Fruit fly (Drosophila melanogaster) whole organism, pupa: Measurements from ENCODE around the gene CG4789.
A peak's percentile ranks its signal among the peaks of the same experiment; 100 is the strongest.

Experiments used
- CG10348 ChIP-seq: fragments of 200-800 bp; sonication (Bioruptor generic); IDR thresholded peaks from 2 replicates; pipeline ENCODE4 v1.3.6; 2022; ENCODE audit warnings: missing biosample characterization, missing genetic modification characterization
- CG12605 ChIP-seq: fragments of 200-800 bp; sonication (Bioruptor generic); IDR thresholded peaks from 2 replicates; pipeline ENCODE4 v1.3.6; 2022; ENCODE audit warnings: missing biosample characterization, missing genetic modification characterization
- CG13204 ChIP-seq: fragments of 200-800 bp; sonication (Bioruptor generic); optimal IDR thresholded peaks from 2 replicates; lab custom pipeline; 2018; ENCODE audit warnings: missing biosample characterization, mild to moderate bottlenecking, missing genetic modification characterization, moderate library complexity
- CG14655 ChIP-seq: fragments of 200-800 bp; sonication (Bioruptor generic); optimal IDR thresholded peaks from 3 replicates; lab custom pipeline; 2017; ENCODE audit warnings: mild to moderate bottlenecking, missing biosample characterization, missing genetic modification reagents, missing genetic modification characterization
- CG15710 ChIP-seq: fragments of 200-800 bp; sonication (Bioruptor generic); optimal IDR thresholded peaks from 2 replicates; lab custom pipeline; 2018; ENCODE audit warnings: missing biosample characterization, mild to moderate bottlenecking, missing genetic modification characterization, moderate library complexity
- CG17806 ChIP-seq: fragments of 200-800 bp; sonication (Bioruptor generic); optimal IDR thresholded peaks from 2 replicates; lab custom pipeline; 2018; ENCODE audit warnings: missing biosample characterization, mild to moderate bottlenecking, missing genetic modification characterization, moderate library complexity
- CG32121 ChIP-seq: fragments of 200-800 bp; sonication (Bioruptor generic); IDR thresholded peaks from 2 replicates; pipeline ENCODE4 v1.3.6; 2022; ENCODE audit warnings: missing biosample characterization, missing genetic modification characterization
- CG34367 ChIP-seq: fragments of 200-800 bp; sonication (Bioruptor generic); optimal IDR thresholded peaks from 2 replicates; lab custom pipeline; 2018; ENCODE audit warnings: missing biosample characterization, mild to moderate bottlenecking, missing genetic modification characterization
- CG4496 ChIP-seq: fragments of 200-800 bp; sonication (Bioruptor generic); IDR thresholded peaks from 3 replicates; pipeline ENCODE4 v1.3.6; 2022; ENCODE audit warnings: missing biosample characterization, missing genetic modification characterization
- CG8159 ChIP-seq: fragments of 200-800 bp; sonication (Bioruptor generic); optimal IDR thresholded peaks from 3 replicates; lab custom pipeline; 2018; ENCODE audit warnings: missing biosample characterization, mild to moderate bottlenecking, missing genetic modification characterization, moderate library complexity
- CG8301 ChIP-seq: fragments of 200-800 bp; sonication (Bioruptor generic); optimal IDR thresholded peaks from 2 replicates; lab custom pipeline; 2018; ENCODE audit warnings: missing biosample characterization, mild to moderate bottlenecking, missing genetic modification characterization
- CG9948 ChIP-seq: fragments of 200-800 bp; sonication (Bioruptor generic); optimal IDR thresholded peaks from 2 replicates; lab custom pipeline; 2018; ENCODE audit warnings: missing biosample characterization, mild to moderate bottlenecking, missing genetic modification characterization, moderate library complexity
- D1 ChIP-seq: fragments of 200-800 bp; sonication (Bioruptor generic); optimal IDR thresholded peaks from 2 replicates; lab custom pipeline; 2018; ENCODE audit warnings: missing biosample characterization, mild to moderate bottlenecking, missing genetic modification characterization, moderate library complexity
- EcR ChIP-seq: fragments of 200-800 bp; sonication (Bioruptor generic); optimal IDR thresholded peaks from 3 replicates; lab custom pipeline; 2019; ENCODE audit warnings: missing biosample characterization, missing genetic modification characterization, mild to moderate bottlenecking, moderate library complexity, missing genetic modification reagents
- Ets98B ChIP-seq: fragments of 200-800 bp; sonication (Bioruptor generic); IDR thresholded peaks from 2 replicates; pipeline ENCODE4 v1.3.6; 2022; ENCODE audit warnings: missing biosample characterization, missing genetic modification characterization
- Pif1A ChIP-seq: fragments of 200-800 bp; sonication (Bioruptor generic); optimal IDR thresholded peaks from 3 replicates; lab custom pipeline; 2016; ENCODE audit warnings: missing biosample characterization, missing genetic modification characterization
- Pif1B ChIP-seq: fragments of 200-800 bp; sonication (Bioruptor generic); optimal IDR thresholded peaks from 3 replicates; lab custom pipeline; 2016; ENCODE audit warnings: missing biosample characterization, missing genetic modification characterization
- Snoo ChIP-seq: fragments of 200-800 bp; sonication (Bioruptor generic); optimal IDR thresholded peaks from 3 replicates; lab custom pipeline; 2017; ENCODE audit warnings: missing biosample characterization, mild to moderate bottlenecking, missing genetic modification characterization, inconsistent platforms
- fd96Ca ChIP-seq: fragments of 200-800 bp; sonication (Bioruptor generic); IDR thresholded peaks from 3 replicates; pipeline ENCODE4 v1.3.6; 2022; ENCODE audit warnings: missing biosample characterization, missing genetic modification characterization
- gl ChIP-seq: fragments of 200-800 bp; sonication (Bioruptor generic); optimal IDR thresholded peaks from 2 replicates; lab custom pipeline; 2018; ENCODE audit warnings: missing biosample characterization, mild to moderate bottlenecking, missing genetic modification characterization
- rn ChIP-seq: fragments of 200-800 bp; sonication (Bioruptor generic); IDR thresholded peaks from 2 replicates; pipeline ENCODE4 v1.3.6; 2022; ENCODE audit warnings: missing biosample characterization, missing genetic modification characterization

CG4789 gene

DNA sequence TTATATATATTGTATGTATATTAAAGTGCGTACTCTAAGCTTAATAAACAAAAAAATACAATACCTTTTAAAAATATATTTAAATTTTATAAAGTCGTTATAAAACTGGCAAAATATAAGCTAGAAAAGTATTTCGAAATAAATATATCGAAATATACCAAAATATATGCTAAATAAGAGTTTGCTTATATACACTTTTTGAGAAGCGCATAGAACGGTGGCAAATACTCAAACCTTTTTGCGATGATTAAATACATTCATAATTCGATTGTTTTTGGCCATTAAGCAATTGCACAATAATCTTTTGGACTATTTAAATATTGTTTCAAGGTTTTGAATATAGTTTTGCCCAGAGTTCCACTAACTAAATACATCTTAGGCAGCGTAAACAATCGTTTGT is 8.4 kb downstream of the CG4789 start:
- no peak for TF ChIP-seq gl (tag; lab: Kevin White, UChicago)
- TF ChIP-seq CG8159 (tag; lab: Kevin White, UChicago) = no peak
- TF ChIP-seq CG34367 (tag; lab: Kevin White, UChicago) = no peak
- no peak for TF ChIP-seq CG10348 (GFP tag; lab: Robert Waterston, UW)
- TF ChIP-seq CG32121 (GFP tag; lab: Robert Waterston, UW) = no peak
- TF ChIP-seq Pif1B (GFP tag; lab: Kevin White, UChicago) = no peak
- TF ChIP-seq CG17806 (tag; lab: Kevin White, UChicago) = no peak
- TF ChIP-seq CG8301 = no peak
- no peak for TF ChIP-seq Pif1A (GFP tag; lab: Kevin White, UChicago)
- TF ChIP-seq Ets98B (GFP tag; lab: Robert Waterston, UW) = no peak
- no peak for TF ChIP-seq CG15710
- no peak for TF ChIP-seq fd96Ca
- TF ChIP-seq Snoo (tag; lab: Kevin White, UChicago) = no peak
- TF ChIP-seq EcR = no peak
- TF ChIP-seq CG13204 (GFP tag; lab: Kevin White, UChicago) = no peak
- TF ChIP-seq rn (GFP tag; lab: Robert Waterston, UW) = no peak
- no peak for TF ChIP-seq CG9948 (tag; lab: Kevin White, UChicago)
- no peak for TF ChIP-seq CG4496 (GFP tag; lab: Robert Waterston, UW)
- TF ChIP-seq D1 = no peak

DNA sequence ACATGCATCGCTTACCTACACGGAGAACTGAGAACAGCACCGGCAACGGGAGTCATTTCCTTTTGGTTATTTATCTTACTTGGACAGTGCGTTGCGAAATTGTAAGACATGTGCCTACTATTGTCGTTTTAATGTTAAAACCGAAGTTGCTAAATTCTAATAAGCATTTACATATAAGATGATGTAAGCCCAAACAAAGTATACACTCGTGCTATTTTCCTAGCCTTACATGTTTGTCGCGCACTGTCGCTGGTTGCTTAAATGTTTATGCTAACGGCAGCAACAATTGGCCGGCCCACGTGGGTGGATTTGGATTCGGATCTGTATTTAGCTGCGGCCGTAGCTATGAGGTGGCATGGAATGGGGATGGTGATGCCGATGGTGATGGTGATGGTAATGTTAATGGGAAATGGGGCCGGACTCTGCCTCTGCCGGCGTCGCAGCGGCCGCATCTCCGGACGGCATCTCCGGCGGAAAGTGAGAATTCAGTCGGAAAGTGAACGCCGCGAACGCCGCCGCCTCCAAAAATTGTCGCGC is 10.6 kb downstream of the CG4789 start, which contains the start of gene CG4829:
TSS of gene CG4829 (plus strand) at position 487 of the 537 bp plus-strand sequence.
- peak; percentile 57; the same call in 1 of the 2 replicates for TF ChIP-seq CG12605 (GFP tag; lab: Robert Waterston, UW)
- TF ChIP-seq EcR = no peak
- no peak for TF ChIP-seq gl (tag; lab: Kevin White, UChicago)
- TF ChIP-seq CG17806 (tag; lab: Kevin White, UChicago) = peak; percentile 39
- peak; percentile 47 for TF ChIP-seq CG15710
- peak; percentile 58 for TF ChIP-seq CG32121 (GFP tag; lab: Robert Waterston, UW)
- no peak for TF ChIP-seq D1
- peak; percentile 50 for TF ChIP-seq CG8159 (tag; lab: Kevin White, UChicago)
- TF ChIP-seq CG8301 = peak; percentile 49
- TF ChIP-seq CG34367 (tag; lab: Kevin White, UChicago) = no peak
- TF ChIP-seq CG4496 (GFP tag; lab: Robert Waterston, UW) = peak; percentile 74; the same call in 2 of the 3 replicates
- TF ChIP-seq fd96Ca = peak; percentile 73
- no peak for TF ChIP-seq Pif1A (GFP tag; lab: Kevin White, UChicago)
- TF ChIP-seq Snoo (tag; lab: Kevin White, UChicago) = peak; percentile 10
- no peak for TF ChIP-seq CG10348 (GFP tag; lab: Robert Waterston, UW)
- TF ChIP-seq Pif1B (GFP tag; lab: Kevin White, UChicago) = no peak
- TF ChIP-seq rn (GFP tag; lab: Robert Waterston, UW) = no peak
- no peak for TF ChIP-seq CG13204 (GFP tag; lab: Kevin White, UChicago)
- TF ChIP-seq CG9948 (tag; lab: Kevin White, UChicago) = peak; percentile 38
- TF ChIP-seq Ets98B (GFP tag; lab: Robert Waterston, UW) = peak; percentile 73
- no peak for TF ChIP-seq CG14655 (GFP tag; lab: Kevin White, UChicago)

DNA sequence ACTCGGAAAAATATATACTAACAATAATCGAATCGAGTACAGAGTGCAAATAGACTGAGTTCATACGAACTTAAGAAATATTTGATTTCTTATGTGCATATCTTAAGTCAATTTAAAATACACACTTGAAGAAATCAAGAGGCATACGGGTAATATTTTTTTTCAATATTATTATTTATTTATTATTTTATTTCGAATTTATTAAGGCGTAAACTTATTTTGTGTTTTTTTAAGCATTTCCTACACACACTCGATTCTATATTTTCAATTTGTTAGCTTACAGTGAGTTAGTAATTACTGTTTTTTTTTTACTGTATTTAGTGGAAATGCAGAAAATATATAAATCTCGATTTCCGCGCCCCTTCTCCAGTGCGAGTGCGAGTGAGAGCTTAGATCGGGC is 12.5 kb downstream of the CG4789 start:
- no peak for TF ChIP-seq gl (tag; lab: Kevin White, UChicago)
- TF ChIP-seq D1 = peak; percentile 18

DNA sequence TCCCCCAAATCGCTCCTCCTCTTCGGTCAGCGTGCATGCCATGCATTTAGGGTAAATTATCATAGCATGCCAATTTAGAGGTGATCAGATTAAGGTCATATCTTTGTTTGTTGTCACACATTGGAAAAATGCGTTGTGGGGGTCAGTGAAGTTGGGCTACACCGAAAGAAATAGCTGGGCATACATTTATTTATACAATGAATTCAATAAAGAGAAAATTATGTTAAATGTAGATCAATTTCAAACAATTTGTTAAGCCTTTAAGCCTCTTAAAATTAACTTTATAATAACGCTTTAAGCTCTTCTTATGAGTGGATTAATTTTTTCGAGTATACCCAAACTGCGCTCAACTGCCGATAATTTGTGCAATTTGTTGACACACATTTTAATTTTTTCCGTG is 13.6 kb downstream of the CG4789 start:
- TF ChIP-seq gl (tag; lab: Kevin White, UChicago) (no peak), CG8159 (tag; lab: Kevin White, UChicago) (peak; percentile 28), rn (GFP tag; lab: Robert Waterston, UW) (no peak), CG14655 (GFP tag; lab: Kevin White, UChicago) (peak; percentile 11), CG17806 (tag; lab: Kevin White, UChicago) (peak; percentile 11), Pif1B (GFP tag; lab: Kevin White, UChicago) (no peak), fd96Ca (no peak), CG8301 (peak; percentile 5), CG13204 (GFP tag; lab: Kevin White, UChicago) (no peak), CG15710 (no peak), CG32121 (GFP tag; lab: Robert Waterston, UW) (peak; percentile 12; the same call in 1 of the 2 replicates), CG34367 (tag; lab: Kevin White, UChicago) (no peak), D1 (no peak), Ets98B (GFP tag; lab: Robert Waterston, UW) (0 out of 2 replicates have a peak, but pooled peaks have one; percentile 14)

DNA sequence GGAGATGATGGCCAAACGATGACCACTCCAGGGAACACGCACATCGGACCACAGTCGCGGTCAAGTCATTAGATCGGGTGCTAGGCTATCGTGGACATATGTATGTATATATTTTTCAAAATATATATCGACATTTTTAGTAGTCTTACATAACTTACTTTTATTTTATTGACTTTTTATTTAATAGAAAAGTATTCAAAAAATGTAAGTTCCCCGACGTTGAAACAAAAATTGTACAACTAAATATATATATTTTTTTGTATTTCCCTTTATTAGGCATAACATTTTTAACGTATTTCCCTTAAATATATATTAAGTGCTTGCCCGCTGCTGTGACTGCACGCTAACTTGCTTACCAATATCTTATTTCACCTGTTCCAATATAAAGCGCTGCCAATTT is 14.4 kb downstream of the CG4789 start:
- TF ChIP-seq fd96Ca (no peak), CG15710 (peak; percentile 18), CG12605 (GFP tag; lab: Robert Waterston, UW) (peak; percentile 45; the same call in 1 of the 2 replicates), CG9948 (tag; lab: Kevin White, UChicago) (no peak), CG14655 (GFP tag; lab: Kevin White, UChicago) (peak; percentile 62), Ets98B (GFP tag; lab: Robert Waterston, UW) (peak; percentile 34), CG13204 (GFP tag; lab: Kevin White, UChicago) (peak; percentile 2), Pif1B (GFP tag; lab: Kevin White, UChicago) (peak; percentile 11), D1 (no peak), rn (GFP tag; lab: Robert Waterston, UW) (no peak), gl (tag; lab: Kevin White, UChicago) (no peak), CG8159 (tag; lab: Kevin White, UChicago) (peak; percentile 59), CG8301 (peak; percentile 28), CG10348 (GFP tag; lab: Robert Waterston, UW) (no peak), CG4496 (GFP tag; lab: Robert Waterston, UW) (peak; percentile 47; the same call in 2 of the 3 replicates), CG34367 (tag; lab: Kevin White, UChicago) (no peak), CG32121 (GFP tag; lab: Robert Waterston, UW) (peak; percentile 64; the same call in 1 of the 2 replicates), Pif1A (GFP tag; lab: Kevin White, UChicago) (no peak), EcR (no peak), Snoo (tag; lab: Kevin White, UChicago) (peak; percentile 25), CG17806 (tag; lab: Kevin White, UChicago) (peak; percentile 19)
